Fruit fly (Drosophila melanogaster) whole organism, embryonic: ENCODE data around the gene Swip-1.

Source experiments
- Atf6 ChIP-seq: fragments of 200-800 bp; sonication (Bioruptor generic); IDR thresholded peaks from 2 replicates; pipeline ENCODE4 v1.3.6; 2022; ENCODE audit warnings: missing biosample characterization, missing genetic modification characterization
- BEAF-32 ChIP-seq: fragments of 200-800 bp; sonication (Bioruptor generic); optimal IDR thresholded peaks from 3 replicates; lab custom pipeline; 2017; ENCODE audit warnings: missing biosample characterization, missing genetic modification characterization, mild to moderate bottlenecking, moderate library complexity, missing genetic modification reagents
- Bteb2 ChIP-seq: fragments of 200-800 bp; sonication (Bioruptor generic); optimal IDR thresholded peaks from 2 replicates; lab custom pipeline; 2016; ENCODE audit warnings: missing biosample characterization, missing genetic modification characterization
- CG10274 ChIP-seq: fragments of 200-800 bp; sonication (Bioruptor generic); optimal IDR thresholded peaks from 3 replicates; lab custom pipeline; 2017; ENCODE audit warnings: missing biosample characterization, mild to moderate bottlenecking, missing genetic modification characterization
- CG10565 ChIP-seq: fragments of 200-800 bp; sonication (Bioruptor generic); optimal IDR thresholded peaks from 3 replicates; lab custom pipeline; 2016; ENCODE audit warnings: missing biosample characterization, mild to moderate bottlenecking, missing genetic modification characterization
- CG11093 ChIP-seq: fragments of 200-800 bp; sonication (Bioruptor generic); IDR thresholded peaks from 3 replicates; pipeline ENCODE4 v1.3.6; 2022; ENCODE audit warnings: missing biosample characterization, missing genetic modification characterization
- CG11504 ChIP-seq: fragments of 200-800 bp; sonication (Bioruptor generic); optimal IDR thresholded peaks from 3 replicates; lab custom pipeline; 2019; ENCODE audit warnings: missing biosample characterization, mild to moderate bottlenecking, missing genetic modification characterization, moderate library complexity
- CG12219 ChIP-seq: fragments of 200-800 bp; sonication (Bioruptor generic); optimal IDR thresholded peaks from 3 replicates; lab custom pipeline; 2018; ENCODE audit warnings: missing biosample characterization, mild to moderate bottlenecking, missing genetic modification characterization
- CG13287 ChIP-seq: fragments of 200-800 bp; sonication (Bioruptor generic); IDR thresholded peaks from 2 replicates; pipeline ENCODE4 v1.3.6; 2022; ENCODE audit warnings: missing biosample characterization, missing genetic modification characterization; ENCODE audit not compliant: partially characterized antibody
- CG15011 ChIP-seq: fragments of 200-800 bp; sonication (Bioruptor generic); optimal IDR thresholded peaks from 3 replicates; lab custom pipeline; 2018; ENCODE audit warnings: missing biosample characterization, mild to moderate bottlenecking, missing genetic modification characterization
- CG15269 ChIP-seq: fragments of 200-800 bp; sonication (Bioruptor generic); optimal IDR thresholded peaks from 2 replicates; lab custom pipeline; 2018; ENCODE audit warnings: missing biosample characterization, mild to moderate bottlenecking, missing genetic modification characterization, moderate library complexity
- CG2712 ChIP-seq: fragments of 200-800 bp; optimal IDR thresholded peaks from 3 replicates; lab custom pipeline; 2019; ENCODE audit warnings: missing biosample characterization, mild to moderate bottlenecking, missing genetic modification characterization, moderate library complexity
- CG31365 ChIP-seq: fragments of 200-800 bp; sonication (Bioruptor generic); optimal IDR thresholded peaks from 2 replicates; lab custom pipeline; 2018; ENCODE audit warnings: missing biosample characterization, mild to moderate bottlenecking, missing genetic modification characterization
- CG3726 ChIP-seq: fragments of 200-800 bp; sonication (Bioruptor generic); IDR thresholded peaks from 3 replicates; pipeline ENCODE4, ENCODE4 v1.3.6; 2022; ENCODE audit warnings: missing biosample characterization, missing genetic modification characterization
- CG3995 ChIP-seq: fragments of 200-800 bp; sonication (Bioruptor generic); optimal IDR thresholded peaks from 3 replicates; lab custom pipeline; 2016; ENCODE audit warnings: missing biosample characterization, missing genetic modification characterization
- CG6854 ChIP-seq: fragments of 200-800 bp; sonication (Bioruptor generic); optimal IDR thresholded peaks from 3 replicates; lab custom pipeline; 2017; ENCODE audit warnings: missing biosample characterization, mild to moderate bottlenecking, missing genetic modification characterization
- CG7556 ChIP-seq: fragments of 200-800 bp; sonication (Bioruptor generic); optimal IDR thresholded peaks from 2 replicates; lab custom pipeline; 2017; ENCODE audit warnings: missing biosample characterization, mild to moderate bottlenecking, missing genetic modification characterization
- CG7786 ChIP-seq: fragments of 200-800 bp; sonication (Bioruptor generic); optimal IDR thresholded peaks from 2 replicates; lab custom pipeline; 2016; ENCODE audit warnings: missing biosample characterization, missing genetic modification characterization
- CG7928 ChIP-seq: fragments of 200-800 bp; sonication (Bioruptor generic); optimal IDR thresholded peaks from 2 replicates; lab custom pipeline; 2017; ENCODE audit warnings: missing biosample characterization, mild to moderate bottlenecking, missing genetic modification characterization
- CG8924 ChIP-seq: fragments of 200-800 bp; optimal IDR thresholded peaks from 3 replicates; lab custom pipeline; 2019; ENCODE audit warnings: missing biosample characterization, mild to moderate bottlenecking, missing genetic modification characterization, moderate library complexity
- CG9609 ChIP-seq: fragments of 200-800 bp; sonication (Bioruptor generic); optimal IDR thresholded peaks from 3 replicates; lab custom pipeline; 2016; ENCODE audit warnings: missing biosample characterization, missing genetic modification characterization
- CkIIα-i1 ChIP-seq: fragments of 200-800 bp; sonication (Bioruptor generic); IDR thresholded peaks from 2 replicates; pipeline ENCODE4 v1.3.6; 2022; ENCODE audit warnings: missing biosample characterization, missing genetic modification characterization
- D19A ChIP-seq: fragments of 200-800 bp; optimal IDR thresholded peaks from 3 replicates; lab custom pipeline; 2019; ENCODE audit warnings: missing biosample characterization, mild to moderate bottlenecking, missing genetic modification characterization, moderate library complexity
- D19B ChIP-seq: fragments of 200-800 bp; sonication (Bioruptor generic); optimal IDR thresholded peaks from 2 replicates; lab custom pipeline; 2017; ENCODE audit warnings: missing biosample characterization, mild to moderate bottlenecking, missing genetic modification characterization
- E2f1 ChIP-seq: fragments of 200-800 bp; sonication (Bioruptor generic); IDR thresholded peaks from 2 replicates; pipeline ENCODE4 v1.3.6; 2022; ENCODE audit warnings: missing biosample characterization, missing genetic modification characterization
- HmgZ ChIP-seq: fragments of 200-800 bp; sonication (Bioruptor generic); optimal IDR thresholded peaks from 2 replicates; lab custom pipeline; 2018; ENCODE audit warnings: missing biosample characterization, mild to moderate bottlenecking, missing genetic modification characterization
- MESR4 ChIP-seq: fragments of 200-800 bp; sonication (Bioruptor generic); optimal IDR thresholded peaks from 2 replicates; lab custom pipeline; 2018; ENCODE audit warnings: missing biosample characterization, mild to moderate bottlenecking, missing genetic modification characterization, moderate library complexity
- Ptx1 ChIP-seq: fragments of 200-800 bp; sonication (Bioruptor generic); IDR thresholded peaks from 2 replicates; pipeline ENCODE4 v1.3.6; 2022; ENCODE audit warnings: missing biosample characterization, missing genetic modification characterization
- Rx ChIP-seq: fragments of 200-800 bp; sonication (Bioruptor generic); IDR thresholded peaks from 2 replicates; pipeline ENCODE4 v1.3.6; 2022; ENCODE audit warnings: missing biosample characterization, missing genetic modification characterization
- Side ChIP-seq: fragments of 200-800 bp; sonication (Bioruptor generic); optimal IDR thresholded peaks from 2 replicates; lab custom pipeline; 2016; ENCODE audit warnings: missing biosample characterization, missing genetic modification characterization
- Sox100B ChIP-seq: fragments of 200-800 bp; sonication (Bioruptor generic); optimal IDR thresholded peaks from 3 replicates; lab custom pipeline; 2018; ENCODE audit warnings: missing biosample characterization, mild to moderate bottlenecking, missing genetic modification characterization
- Sry-δ ChIP-seq: fragments of 200-800 bp; sonication (Bioruptor generic); optimal IDR thresholded peaks from 2 replicates; lab custom pipeline; 2016; ENCODE audit warnings: missing biosample characterization, missing genetic modification characterization
- ab ChIP-seq: fragments of 200-800 bp; sonication (Bioruptor generic); optimal IDR thresholded peaks from 2 replicates; lab custom pipeline; 2016; ENCODE audit warnings: missing biosample characterization, missing genetic modification characterization
- bbx ChIP-seq: fragments of 200-800 bp; sonication (Bioruptor generic); IDR thresholded peaks from 2 replicates; pipeline ENCODE4 v1.3.6; 2022; ENCODE audit warnings: missing biosample characterization, missing genetic modification characterization; ENCODE audit not compliant: partially characterized antibody
- croc ChIP-seq: fragments of 200-800 bp; sonication (Bioruptor generic); conservative IDR thresholded peaks from 3 replicates; pipeline ENCODE4 v1.3.6; 2022; ENCODE audit warnings: missing biosample characterization, missing genetic modification characterization
- crp ChIP-seq, 2 experiments: fragments of 200-800 bp; sonication (Bioruptor generic); optimal IDR thresholded peaks; 2 replicates in 1 of 2; 3 replicates in 1 of 2; lab custom pipeline; 2017; ENCODE audit warnings: missing biosample characterization in 2 of 2, missing genetic modification characterization in 2 of 2, mild to moderate bottlenecking in 1 of 2, moderate library complexity in 1 of 2
- da ChIP-seq: fragments of 200-800 bp; sonication (Bioruptor generic); optimal IDR thresholded peaks from 2 replicates; lab custom pipeline; 2016; ENCODE audit warnings: missing biosample characterization, missing genetic modification characterization
- danr ChIP-seq: fragments of 200-800 bp; sonication (Bioruptor generic); IDR thresholded peaks from 2 replicates; pipeline ENCODE4 v1.3.6; 2022; ENCODE audit warnings: missing biosample characterization, missing genetic modification characterization
- dysf ChIP-seq: fragments of 200-800 bp; sonication (Bioruptor generic); IDR thresholded peaks from 3 replicates; pipeline ENCODE4 v1.3.6; 2022; ENCODE audit warnings: missing biosample characterization, missing genetic modification characterization
- gce ChIP-seq: fragments of 200-800 bp; sonication (Bioruptor generic); IDR thresholded peaks from 3 replicates; pipeline ENCODE4 v1.3.6; 2022; ENCODE audit warnings: missing biosample characterization, missing genetic modification characterization
- gsb-n ChIP-seq: fragments of 200-800 bp; sonication (Bioruptor generic); optimal IDR thresholded peaks from 3 replicates; lab custom pipeline; 2018; ENCODE audit warnings: missing biosample characterization, mild to moderate bottlenecking, missing genetic modification characterization
- gt ChIP-seq: fragments of 200-800 bp; sonication (Bioruptor generic); IDR thresholded peaks from 2 replicates; pipeline ENCODE4 v1.3.6; 2022; ENCODE audit warnings: missing biosample characterization, missing genetic modification characterization
- phol ChIP-seq: fragments of 200-800 bp; sonication (Bioruptor generic); optimal IDR thresholded peaks from 3 replicates; lab custom pipeline; 2018; ENCODE audit warnings: missing biosample characterization, mild to moderate bottlenecking, missing genetic modification characterization, moderate library complexity
- row ChIP-seq: fragments of 200-800 bp; sonication (Bioruptor generic); IDR thresholded peaks from 3 replicates; pipeline ENCODE4 v1.3.6; 2022; ENCODE audit warnings: missing biosample characterization, missing genetic modification characterization
- schlank ChIP-seq: fragments of 200-800 bp; sonication (Bioruptor generic); optimal IDR thresholded peaks from 2 replicates; lab custom pipeline; 2018; ENCODE audit warnings: missing biosample characterization, mild to moderate bottlenecking, missing genetic modification characterization
- sima ChIP-seq: fragments of 200-800 bp; sonication (Bioruptor generic); optimal IDR thresholded peaks from 2 replicates; lab custom pipeline; 2016; ENCODE audit warnings: missing biosample characterization, missing genetic modification characterization
- tap ChIP-seq: fragments of 200-800 bp; optimal IDR thresholded peaks from 3 replicates; lab custom pipeline; 2019; ENCODE audit warnings: missing biosample characterization, mild to moderate bottlenecking, missing genetic modification characterization, moderate library complexity
- tx ChIP-seq: fragments of 200-800 bp; sonication (Bioruptor generic); optimal IDR thresholded peaks from 2 replicates; lab custom pipeline; 2016; ENCODE audit warnings: missing biosample characterization, missing genetic modification characterization
- unc-4 ChIP-seq: fragments of 200-800 bp; sonication (Bioruptor generic); IDR thresholded peaks from 2 replicates; pipeline ENCODE4 v1.3.6; 2022; ENCODE audit warnings: missing biosample characterization, missing genetic modification characterization; ENCODE audit not compliant: partially characterized antibody
- vvl ChIP-seq: fragments of 200-800 bp; sonication (Bioruptor generic); IDR thresholded peaks from 2 replicates; pipeline ENCODE4 v1.3.6; 2022; ENCODE audit warnings: missing biosample characterization, missing genetic modification characterization
- wor ChIP-seq: fragments of 200-800 bp; sonication (Bioruptor generic); IDR thresholded peaks from 2 replicates; pipeline ENCODE4 v1.3.6; 2022; ENCODE audit warnings: missing biosample characterization, missing genetic modification characterization

The Swip-1 gene

DNA sequence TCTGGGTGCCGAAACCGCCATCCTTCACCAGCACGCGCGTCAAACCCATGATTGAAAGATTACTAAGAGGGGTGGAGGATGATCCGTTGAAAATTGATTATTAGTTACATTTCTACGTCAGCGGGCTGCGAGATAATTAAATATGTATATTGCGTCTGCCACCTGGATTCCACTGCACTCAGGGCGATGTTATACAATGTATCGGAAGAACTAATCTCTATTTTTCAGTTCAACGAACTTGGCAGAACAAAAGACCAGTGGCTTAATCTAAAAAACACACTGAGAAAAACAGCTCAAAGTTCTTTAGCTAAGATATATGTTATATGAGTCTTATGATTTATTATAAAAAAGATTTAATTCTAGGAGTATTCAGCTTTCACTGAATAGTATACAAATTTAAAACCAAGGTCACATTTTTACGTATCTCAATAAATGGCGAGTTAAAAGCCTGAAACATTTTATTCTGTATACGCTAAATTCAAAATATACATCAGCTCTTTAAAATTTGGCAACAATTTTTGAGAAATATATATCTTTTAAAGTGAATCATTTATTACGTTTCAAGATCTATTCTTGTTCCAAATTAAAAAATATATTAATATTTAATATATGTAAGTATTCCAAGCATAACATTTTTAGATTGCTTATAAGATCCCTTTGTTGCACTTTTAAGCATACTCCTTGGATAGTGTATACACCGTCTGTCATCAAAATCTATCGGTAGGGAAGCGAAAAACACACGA, 33.4 kb downstream of the Swip-1 start (continued):
- no peak for TF ChIP-seq ab (GFP tag; lab: Kevin White, UChicago)
- no peak for TF ChIP-seq MESR4 (GFP tag; lab: Kevin White, UChicago)
- TF ChIP-seq CG3726 (GFP tag; lab: Robert Waterston, UW): no peak
- TF ChIP-seq Bteb2: no peak
- TF ChIP-seq phol (tag; lab: Kevin White, UChicago): peak; percentile 18
- no peak for TF ChIP-seq wor (GFP tag; lab: Robert Waterston, UW)
- TF ChIP-seq vvl: no peak
- no peak for TF ChIP-seq CG11093
- TF ChIP-seq E2f1 (GFP tag; lab: Robert Waterston, UW): peak; percentile 26; the same call in 1 of the 2 replicates
- peak; percentile 66 for TF ChIP-seq row (GFP tag; lab: Robert Waterston, UW)
- no peak for TF ChIP-seq CkIIα-i1 (GFP tag; lab: Robert Waterston, UW)
- no peak for TF ChIP-seq Atf6
- TF ChIP-seq CG10274: no peak
- TF ChIP-seq gce (GFP tag; lab: Robert Waterston, UW): no peak
- TF ChIP-seq D19B: peak; percentile 22
- peak; percentile 59; the same call in 1 of the 3 replicates for TF ChIP-seq dysf (GFP tag; lab: Robert Waterston, UW)
- peak; percentile 37 for TF ChIP-seq Sox100B (GFP tag; lab: Kevin White, UChicago)
- TF ChIP-seq CG15269: peak; percentile 47
- peak; percentile 51 for TF ChIP-seq CG7556 (GFP tag; lab: Kevin White, UChicago)
- TF ChIP-seq Rx (GFP tag; lab: Robert Waterston, UW): no peak; the same call in 1 of the 2 replicates
- TF ChIP-seq croc (GFP tag; lab: Robert Waterston, UW): no peak
- TF ChIP-seq Sry-δ (GFP tag; lab: Kevin White, UChicago): no peak
- TF ChIP-seq sima (GFP tag; lab: Kevin White, UChicago): no peak
- TF ChIP-seq CG6854: no peak
- no peak for TF ChIP-seq schlank (tag; lab: Kevin White, UChicago)
- no peak for TF ChIP-seq da (GFP tag; lab: Kevin White, UChicago)
- TF ChIP-seq CG10565 (GFP tag; lab: Kevin White, UChicago): no peak
- TF ChIP-seq Ptx1 (GFP tag; lab: Robert Waterston, UW): 0 out of 2 replicates have a peak, but pooled peaks have one; percentile 13
- TF ChIP-seq gsb-n (tag; lab: Kevin White, UChicago): no peak
- no peak for TF ChIP-seq CG9609 (GFP tag; lab: Kevin White, UChicago)
- peak; percentile 60 for TF ChIP-seq CG11504 (tag; lab: Kevin White, UChicago)
- TF ChIP-seq, all 482 proteins: peak for 82

dm6 chr2L:18951674-18952073, 35.4 kb downstream of the Swip-1 start, which contains the start of gene Nedd8:
Gene Nedd8, minus strand, starts transcription at chr2L:18951837.
- no peak for TF ChIP-seq gt (GFP tag; lab: Robert Waterston, UW)
- peak; percentile 90 for TF ChIP-seq Sry-δ (GFP tag; lab: Kevin White, UChicago)
- TF ChIP-seq danr (GFP tag; lab: Robert Waterston, UW): no peak
- TF ChIP-seq unc-4 (GFP tag; lab: Robert Waterston, UW): peak; percentile 92
- TF ChIP-seq CG15011 (GFP tag; lab: Kevin White, UChicago): no peak
- peak; percentile 95 for TF ChIP-seq CG13287 (GFP tag; lab: Robert Waterston, UW)
- no peak for TF ChIP-seq CG12219
- TF ChIP-seq tx (GFP tag; lab: Kevin White, UChicago): no peak
- TF ChIP-seq D19A (tag; lab: Kevin White, UChicago): peak; percentile 28
- TF ChIP-seq Side (GFP tag; lab: Kevin White, UChicago): no peak
- no peak for TF ChIP-seq tap
- TF ChIP-seq HmgZ (tag; lab: Kevin White, UChicago): peak; percentile 63
- TF ChIP-seq bbx: peak; percentile 91
- peak; percentile 27 to 76 for TF ChIP-seq crp (GFP tag; optimal IDR thresholded peaks at IDR 0.05; lab: Kevin White, UChicago)
- peak; percentile 10 for TF ChIP-seq CG8924 (tag; lab: Kevin White, UChicago)
- no peak for TF ChIP-seq CG31365
- TF ChIP-seq CG7928 (GFP tag; lab: Kevin White, UChicago): no peak
- TF ChIP-seq CG2712: peak; percentile 36
- TF ChIP-seq CG3995 (GFP tag; lab: Kevin White, UChicago): peak; percentile 65
- TF ChIP-seq BEAF-32: peak; percentile 86
- TF ChIP-seq CG7786: no peak
